Fruit fly (Drosophila melanogaster) ovary, adult (tissue): Measurements from ENCODE around the gene Lmpt.
A peak's percentile ranks its signal among the peaks of the same experiment; 100 is the strongest.
"Not testable (repeated sequence)": the region's sequence is repeated elsewhere in the genome, so short reads cannot be mapped to it uniquely, and the experiment has no call there.

Experiments used
- CG17801 ChIP-seq: fragments of 200-800 bp; optimal IDR thresholded peaks from 2 replicates; lab custom pipeline; 2019; ENCODE audit warnings: missing biosample characterization, mild to moderate bottlenecking, missing genetic modification characterization, moderate library complexity; ENCODE audit not compliant: partially characterized antibody

Gene Lmpt

dm6 chr3L:16914113-16914512 lies 49.0 kb downstream of the Lmpt start:
- TF ChIP-seq CG17801 (GFP tag; lab: Kevin White, UChicago) = no peak

- peak; percentile 25 for TF ChIP-seq CG17801 (GFP tag; lab: Kevin White, UChicago)
Observed at dm6 chr3L:16915766-16916476, 50.8 kb downstream of the Lmpt start.

dm6 chr3L:16917409-16918173 lies 52.5 kb downstream of the Lmpt start:
- TF ChIP-seq CG17801 (GFP tag; lab: Kevin White, UChicago) = no peak

- no peak for TF ChIP-seq CG17801 (GFP tag; lab: Kevin White, UChicago)
Observed at dm6 chr3L:16922952-16923351, 57.9 kb downstream of the Lmpt start, which contains the start of gene CG13028. TSS of gene CG13028 (plus strand) at chr3L:16923252.

- no peak for TF ChIP-seq CG17801 (GFP tag; lab: Kevin White, UChicago)
Observed at dm6 chr3L:16927375-16927774, 62.3 kb downstream of the Lmpt start, which contains the start of gene CG13023. TSS of gene CG13023 (minus strand) at chr3L:16927434.

dm6 chr3L:16930522-16930921 lies 65.4 kb downstream of the Lmpt start:
- TF ChIP-seq CG17801 (GFP tag; lab: Kevin White, UChicago) = no peak

- no peak for TF ChIP-seq CG17801 (GFP tag; lab: Kevin White, UChicago)
Observed at dm6 chr3L:16935284-16935683, 70.2 kb downstream of the Lmpt start, which contains the start of gene CG11905. TSS of gene CG11905 (minus strand) at chr3L:16935536.

- no peak for TF ChIP-seq CG17801 (GFP tag; lab: Kevin White, UChicago)
Observed at dm6 chr3L:16936689-16937088, 71.6 kb downstream of the Lmpt start.

dm6 chr3L:16938852-16939251 lies 73.8 kb downstream of the Lmpt start, which contains the start of gene CG13022:
TSS of gene CG13022 (minus strand) at chr3L:16938952.
- TF ChIP-seq CG17801 (GFP tag; lab: Kevin White, UChicago) = no peak

dm6 chr3L:16941319-16941718 lies 76.2 kb downstream of the Lmpt start:
- no peak for TF ChIP-seq CG17801 (GFP tag; lab: Kevin White, UChicago)

dm6 chr3L:16944061-16944460 lies 79.0 kb downstream of the Lmpt start, which contains the start of gene Obp73a:
TSS of gene Obp73a (plus strand) at chr3L:16944361.
- TF ChIP-seq CG17801 (GFP tag; lab: Kevin White, UChicago) = no peak

dm6 chr3L:16954522-16954921 lies 89.4 kb downstream of the Lmpt start, which contains the start of gene Ogdh:
TSS of gene Ogdh (plus strand) at chr3L:16954822.
- not testable (repeated sequence) for TF ChIP-seq CG17801 (GFP tag; lab: Kevin White, UChicago)

dm6 chr3L:16955219-16956002 lies 90.3 kb downstream of the Lmpt start:
- TF ChIP-seq CG17801 (GFP tag; lab: Kevin White, UChicago) = peak; percentile 48

dm6 chr3L:16956003-16956767 lies 91.1 kb downstream of the Lmpt start:
- TF ChIP-seq CG17801 (GFP tag; lab: Kevin White, UChicago) = no peak
